Fruit fly (Drosophila melanogaster) whole organism, embryonic: ENCODE results near the gene CG6015.

ENCODE experiments used
- BtbVII ChIP-seq: fragments of 200-800 bp; sonication (Bioruptor generic); optimal IDR thresholded peaks from 3 replicates; lab custom pipeline; 2017; ENCODE audit warnings: missing biosample characterization, mild to moderate bottlenecking, missing genetic modification characterization
- C15 ChIP-seq: fragments of 200-800 bp; sonication (Bioruptor generic); IDR thresholded peaks from 3 replicates; pipeline ENCODE4 v1.3.6; 2022; ENCODE audit warnings: missing biosample characterization, missing genetic modification characterization
- CG10654 ChIP-seq: fragments of 200-800 bp; sonication (Bioruptor generic); optimal IDR thresholded peaks from 2 replicates; lab custom pipeline; 2016; ENCODE audit warnings: missing biosample characterization, missing genetic modification characterization
- CG12744 ChIP-seq: fragments of 200-800 bp; sonication (Bioruptor generic); optimal IDR thresholded peaks from 2 replicates; lab custom pipeline; 2016; ENCODE audit warnings: missing biosample characterization, missing genetic modification characterization
- CG13287 ChIP-seq: fragments of 200-800 bp; sonication (Bioruptor generic); IDR thresholded peaks from 2 replicates; pipeline ENCODE4 v1.3.6; 2022; ENCODE audit warnings: missing biosample characterization, missing genetic modification characterization; ENCODE audit not compliant: partially characterized antibody
- CG1832 ChIP-seq: fragments of 200-800 bp; sonication (Bioruptor generic); optimal IDR thresholded peaks from 2 replicates; lab custom pipeline; 2017; ENCODE audit warnings: missing biosample characterization, mild to moderate bottlenecking, missing genetic modification characterization, inconsistent platforms
- CG31441 ChIP-seq: fragments of 200-800 bp; sonication (Bioruptor generic); IDR thresholded peaks from 2 replicates; pipeline ENCODE4 v1.3.6; 2022; ENCODE audit warnings: missing biosample characterization, missing genetic modification characterization
- CG33213 ChIP-seq: fragments of 200-800 bp; sonication (Bioruptor generic); optimal IDR thresholded peaks from 3 replicates; lab custom pipeline; 2016; ENCODE audit warnings: missing biosample characterization, missing genetic modification characterization
- CG3407 ChIP-seq: fragments of 200-800 bp; sonication (Bioruptor generic); optimal IDR thresholded peaks from 2 replicates; lab custom pipeline; 2018; ENCODE audit warnings: missing biosample characterization, mild to moderate bottlenecking, missing genetic modification characterization
- CG34224 ChIP-seq: fragments of 200-800 bp; sonication (Bioruptor generic); IDR thresholded peaks from 3 replicates; pipeline ENCODE4 v1.3.6; 2022; ENCODE audit warnings: missing biosample characterization, missing genetic modification characterization; ENCODE audit not compliant: partially characterized antibody
- CG3995 ChIP-seq: fragments of 200-800 bp; sonication (Bioruptor generic); optimal IDR thresholded peaks from 3 replicates; lab custom pipeline; 2016; ENCODE audit warnings: missing biosample characterization, missing genetic modification characterization
- CG42726 ChIP-seq: fragments of 200-800 bp; sonication (Bioruptor generic); IDR thresholded peaks from 2 replicates; pipeline ENCODE4 v1.3.6; 2022; ENCODE audit warnings: missing biosample characterization, missing genetic modification characterization; ENCODE audit not compliant: partially characterized antibody
- CG4328 ChIP-seq: fragments of 200-800 bp; sonication (Bioruptor generic); optimal IDR thresholded peaks from 3 replicates; lab custom pipeline; 2017; ENCODE audit warnings: missing biosample characterization, missing genetic modification reagents, missing genetic modification characterization
- CG6254 ChIP-seq: fragments of 200-800 bp; sonication (Bioruptor generic); optimal IDR thresholded peaks from 3 replicates; lab custom pipeline; 2017; ENCODE audit warnings: mild to moderate bottlenecking, missing biosample characterization, missing genetic modification reagents, missing genetic modification characterization
- CG6813 ChIP-seq: fragments of 200-800 bp; sonication (Bioruptor generic); optimal IDR thresholded peaks from 2 replicates; lab custom pipeline; 2017; ENCODE audit warnings: missing biosample characterization, missing genetic modification characterization, mild to moderate bottlenecking, moderate library complexity, missing genetic modification reagents
- CG7271 ChIP-seq: fragments of 200-800 bp; sonication (Bioruptor generic); optimal IDR thresholded peaks from 2 replicates; lab custom pipeline; 2018; ENCODE audit warnings: missing biosample characterization, mild to moderate bottlenecking, missing genetic modification characterization, moderate library complexity
- CG7928 ChIP-seq: fragments of 200-800 bp; sonication (Bioruptor generic); optimal IDR thresholded peaks from 2 replicates; lab custom pipeline; 2017; ENCODE audit warnings: missing biosample characterization, mild to moderate bottlenecking, missing genetic modification characterization
- CG7963 ChIP-seq: fragments of 200-800 bp; sonication (Bioruptor generic); IDR thresholded peaks from 3 replicates; pipeline ENCODE4 v1.3.6; 2022; ENCODE audit warnings: missing biosample characterization, missing genetic modification characterization; ENCODE audit not compliant: partially characterized antibody
- CG8924 ChIP-seq: fragments of 200-800 bp; optimal IDR thresholded peaks from 3 replicates; lab custom pipeline; 2019; ENCODE audit warnings: missing biosample characterization, mild to moderate bottlenecking, missing genetic modification characterization, moderate library complexity
- Drgx ChIP-seq: fragments of 200-800 bp; sonication (Bioruptor generic); IDR thresholded peaks from 2 replicates; pipeline ENCODE4 v1.3.6; 2022; ENCODE audit warnings: missing biosample characterization, missing genetic modification characterization
- HLH4C ChIP-seq: fragments of 200-800 bp; sonication (Bioruptor generic); IDR thresholded peaks from 3 replicates; pipeline ENCODE4 v1.3.6; 2022; ENCODE audit warnings: missing biosample characterization, missing genetic modification characterization; ENCODE audit not compliant: partially characterized antibody
- Hr51 ChIP-seq, 2 experiments: fragments of 200-800 bp; sonication (Bioruptor generic); optimal IDR thresholded peaks; 2 replicates in 1 of 2; 3 replicates in 1 of 2; lab custom pipeline; 2016 to 2018; ENCODE audit warnings: missing biosample characterization in 2 of 2, missing genetic modification characterization in 2 of 2, mild to moderate bottlenecking in 1 of 2, moderate library complexity in 1 of 2
- Jarid2 ChIP-seq: fragments of 200-800 bp; sonication (Bioruptor generic); optimal IDR thresholded peaks from 3 replicates; lab custom pipeline; 2017; ENCODE audit warnings: mild to moderate bottlenecking, missing biosample characterization, missing genetic modification reagents, missing genetic modification characterization
- Lhr ChIP-seq: fragments of 200-800 bp; sonication (Bioruptor generic); optimal IDR thresholded peaks from 3 replicates; lab custom pipeline; 2017; ENCODE audit warnings: mild to moderate bottlenecking, missing biosample characterization, missing genetic modification reagents, missing genetic modification characterization
- MBD-R2 ChIP-seq: fragments of 200-800 bp; sonication (Bioruptor generic); IDR thresholded peaks from 2 replicates; pipeline ENCODE4 v1.3.6; 2022; ENCODE audit warnings: missing biosample characterization, missing genetic modification characterization
- MESR4 ChIP-seq: fragments of 200-800 bp; sonication (Bioruptor generic); optimal IDR thresholded peaks from 2 replicates; lab custom pipeline; 2018; ENCODE audit warnings: missing biosample characterization, mild to moderate bottlenecking, missing genetic modification characterization, moderate library complexity
- Meics ChIP-seq: fragments of 200-800 bp; sonication (Bioruptor generic); optimal IDR thresholded peaks from 2 replicates; lab custom pipeline; 2017; ENCODE audit warnings: missing biosample characterization, mild to moderate bottlenecking, missing genetic modification characterization
- Trl ChIP-seq, 3 experiments: fragments of >200 bp in 2 of 3; fragments of 200-800 bp in 1 of 3; sonication (Bioruptor generic) in 1 of 3; optimal IDR thresholded peaks; 2 replicates in 1 of 3; 3 replicates in 2 of 3; lab custom pipeline; 2016 to 2017; ENCODE audit warnings: missing biosample characterization in 1 of 3, missing genetic modification characterization in 1 of 3
- abd-A ChIP-seq: fragments of 200-800 bp; sonication (Bioruptor generic); optimal IDR thresholded peaks from 3 replicates; lab custom pipeline; 2019; ENCODE audit warnings: missing biosample characterization, mild to moderate bottlenecking, missing genetic modification characterization, moderate library complexity
- ara ChIP-seq: fragments of 200-800 bp; sonication (Bioruptor generic); IDR thresholded peaks from 2 replicates; pipeline ENCODE4 v1.3.6; 2022; ENCODE audit warnings: missing biosample characterization, missing genetic modification characterization
- ash1 ChIP-seq: fragments of 200-800 bp; sonication (Bioruptor generic); optimal IDR thresholded peaks from 2 replicates; lab custom pipeline; 2018; ENCODE audit warnings: missing biosample characterization, mild to moderate bottlenecking, missing genetic modification characterization
- cad ChIP-seq: fragments of >200 bp; optimal IDR thresholded peaks from 2 replicates; lab custom pipeline; 2017; ENCODE audit warnings: missing biosample characterization, missing genetic modification characterization
- cas ChIP-seq: fragments of 200-800 bp; sonication (Bioruptor generic); IDR thresholded peaks from 2 replicates; pipeline ENCODE4 v1.3.6; 2022; ENCODE audit warnings: missing biosample characterization, missing genetic modification characterization
- cg ChIP-seq: fragments of 200-800 bp; sonication (Bioruptor generic); optimal IDR thresholded peaks from 3 replicates; lab custom pipeline; 2019; ENCODE audit warnings: missing biosample characterization, mild to moderate bottlenecking, missing genetic modification characterization, moderate library complexity
- disco-r ChIP-seq: fragments of 200-800 bp; sonication (Bioruptor generic); optimal IDR thresholded peaks from 2 replicates; lab custom pipeline; 2016; ENCODE audit warnings: missing biosample characterization, missing genetic modification characterization
- dpn ChIP-seq, 2 experiments: fragments of 200-800 bp; sonication (Bioruptor generic); optimal IDR thresholded peaks; 3 replicates each; lab custom pipeline; 2016; ENCODE audit warnings: missing biosample characterization in 2 of 2, missing genetic modification characterization in 2 of 2
- eve ChIP-seq, 2 experiments: fragments of >200 bp; optimal IDR thresholded peaks; 2 replicates each; lab custom pipeline; 2017; ENCODE audit warnings: missing biosample characterization in 2 of 2, missing genetic modification characterization in 2 of 2
- lbe ChIP-seq: fragments of 200-800 bp; sonication (Bioruptor generic); optimal IDR thresholded peaks from 2 replicates; lab custom pipeline; 2016; ENCODE audit warnings: missing biosample characterization, mild to moderate bottlenecking, missing genetic modification characterization
- sd ChIP-seq: fragments of 200-800 bp; sonication (Bioruptor generic); optimal IDR thresholded peaks from 3 replicates; lab custom pipeline; 2018; ENCODE audit warnings: missing biosample characterization, mild to moderate bottlenecking, missing genetic modification characterization, moderate library complexity
- sens ChIP-seq: fragments of 200-800 bp; sonication (Bioruptor generic); peaks from one replicate; lab custom pipeline; 2016; ENCODE audit warnings: missing biosample characterization, missing genetic modification characterization
- sr ChIP-seq: fragments of 200-800 bp; sonication (Bioruptor generic); IDR thresholded peaks from 3 replicates; pipeline ENCODE4 v1.3.6; 2022; ENCODE audit warnings: missing biosample characterization, missing genetic modification characterization
- twi ChIP-seq: fragments of 200-800 bp; optimal IDR thresholded peaks from 2 replicates; lab custom pipeline; 2019; ENCODE audit warnings: missing biosample characterization, mild to moderate bottlenecking, missing genetic modification characterization, moderate library complexity
- tx ChIP-seq: fragments of 200-800 bp; sonication (Bioruptor generic); optimal IDR thresholded peaks from 2 replicates; lab custom pipeline; 2016; ENCODE audit warnings: missing biosample characterization, missing genetic modification characterization
- vvl ChIP-seq: fragments of 200-800 bp; sonication (Bioruptor generic); IDR thresholded peaks from 2 replicates; pipeline ENCODE4 v1.3.6; 2022; ENCODE audit warnings: missing biosample characterization, missing genetic modification characterization
- yki ChIP-seq: fragments of >200 bp; optimal IDR thresholded peaks from 3 replicates; lab custom pipeline; 2018
- zen2 ChIP-seq: fragments of 200-800 bp; sonication (Bioruptor generic); IDR thresholded peaks from 3 replicates; pipeline ENCODE4 v1.3.6; 2022; ENCODE audit warnings: missing biosample characterization, missing genetic modification characterization; ENCODE audit not compliant: partially characterized antibody

CG6015 gene

DNA sequence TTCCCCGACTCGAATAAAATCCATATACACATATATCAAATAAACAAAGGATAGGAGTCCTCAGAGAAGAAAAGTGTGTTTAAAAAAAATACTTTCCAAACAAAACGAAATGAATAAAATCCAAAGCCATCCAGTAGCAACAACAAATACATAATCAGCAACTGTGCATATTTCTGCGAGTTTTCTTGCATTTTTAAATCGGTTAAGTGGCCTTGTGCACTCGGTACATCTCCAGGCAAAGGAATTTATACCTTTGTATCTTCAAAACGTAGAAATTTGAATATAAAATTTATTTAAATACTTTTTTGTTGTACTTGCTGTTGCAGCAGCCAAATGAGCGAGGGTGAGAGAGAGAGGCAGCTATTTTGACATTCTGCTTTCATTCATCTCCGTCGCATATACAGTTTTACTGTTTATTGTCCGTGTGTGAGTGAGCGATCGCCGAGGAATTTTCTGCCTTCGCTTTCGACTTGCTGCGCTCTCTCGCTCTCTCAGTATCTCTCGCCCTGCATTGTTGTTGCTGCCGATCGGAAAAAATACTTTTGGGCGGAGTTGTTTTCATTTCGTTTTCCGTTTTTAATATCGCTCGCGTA lies 8.3 kb upstream of the CG6015 start (continued):
- no peak for TF ChIP-seq CG7963 (GFP tag; lab: Robert Waterston, UW)
- no peak for TF ChIP-seq disco-r (GFP tag; lab: Kevin White, UChicago)
- TF ChIP-seq CG6254 (GFP tag; lab: Kevin White, UChicago) = no peak
- TF ChIP-seq lbe = peak; percentile 27
- TF ChIP-seq C15 (GFP tag; lab: Robert Waterston, UW) = no peak
- no peak for TF ChIP-seq dpn (GFP tag; optimal IDR thresholded peaks at IDR 0.05; lab: Kevin White, UChicago)
- no peak for TF ChIP-seq CG34224 (GFP tag; lab: Robert Waterston, UW)
- peak; percentile 1; the same call in 1 of the 3 replicates for TF ChIP-seq HLH4C
- no peak for TF ChIP-seq ash1 (GFP tag; lab: Kevin White, UChicago)
- TF ChIP-seq sens (GFP tag; lab: Kevin White, UChicago) = peak; percentile 40
- no peak for TF ChIP-seq CG3995 (GFP tag; lab: Kevin White, UChicago)
- no peak for TF ChIP-seq CG7928 (GFP tag; lab: Kevin White, UChicago)
- TF ChIP-seq CG4328 (GFP tag; lab: Kevin White, UChicago) = no peak
- no peak for TF ChIP-seq MBD-R2 (GFP tag; lab: Robert Waterston, UW)
- TF ChIP-seq ara (GFP tag; lab: Robert Waterston, UW) = no peak
- TF ChIP-seq CG31441 (GFP tag; lab: Robert Waterston, UW) = 0 out of 2 replicates have a peak, but pooled peaks have one; percentile 6
- no peak for TF ChIP-seq CG3407 (GFP tag; lab: Kevin White, UChicago)
- TF ChIP-seq eve (GFP tag; optimal IDR thresholded peaks at IDR 0.05; lab: Kevin White, UChicago) = no peak
- no peak for TF ChIP-seq Lhr
- TF ChIP-seq CG42726 (GFP tag; lab: Robert Waterston, UW) = no peak
- TF ChIP-seq cg (GFP tag; lab: Kevin White, UChicago) = peak; percentile 73
- TF ChIP-seq twi (tag; lab: Kevin White, UChicago) = no peak
- TF ChIP-seq CG33213 (GFP tag; lab: Kevin White, UChicago) = no peak
- TF ChIP-seq Drgx = no peak
- TF ChIP-seq Meics (GFP tag; lab: Kevin White, UChicago) = no peak
- TF ChIP-seq sr = no peak
- TF ChIP-seq BtbVII = no peak
- TF ChIP-seq vvl (GFP tag; lab: Robert Waterston, UW) = peak; percentile 27; the same call in 1 of the 2 replicates
- TF ChIP-seq CG8924 (tag; lab: Kevin White, UChicago) = peak; percentile 12
- no peak for TF ChIP-seq CG6813
- peak; percentile 95 for TF ChIP-seq sd (tag; lab: Kevin White, UChicago)
- TF ChIP-seq Hr51 (GFP tag; optimal IDR thresholded peaks at IDR 0.05; lab: Kevin White, UChicago) = no peak
- no peak for TF ChIP-seq CG7271 (tag; lab: Kevin White, UChicago)
- TF ChIP-seq abd-A (tag; lab: Kevin White, UChicago) = no peak
- TF ChIP-seq tx (GFP tag; lab: Kevin White, UChicago) = no peak
- peak; percentile 78 to 92 for TF ChIP-seq Trl (optimal IDR thresholded peaks at IDR 0.05; lab: Kevin White, UChicago)
- no peak for TF ChIP-seq Trl (GFP tag; optimal IDR thresholded peaks at IDR 0.05; lab: Kevin White, UChicago)
- peak; percentile 44 for TF ChIP-seq cad (GFP tag; lab: Kevin White, UChicago)
- no peak for TF ChIP-seq MESR4
- peak; percentile 23; the same call in 1 of the 3 replicates for TF ChIP-seq zen2 (GFP tag; lab: Robert Waterston, UW)
- no peak for TF ChIP-seq CG1832 (GFP tag; lab: Kevin White, UChicago)
- TF ChIP-seq CG12744 = no peak
- no peak for TF ChIP-seq cas
- TF ChIP-seq Jarid2 = peak; percentile 77
- TF ChIP-seq CG10654 (GFP tag; lab: Kevin White, UChicago) = no peak
- TF ChIP-seq CG13287 (GFP tag; lab: Robert Waterston, UW) = no peak; the same call in 1 of the 2 replicates
- TF ChIP-seq yki (lab: Kevin White, UChicago) = peak; percentile 71
- TF ChIP-seq, all 482 proteins: peak for 19
